Worm (Caenorhabditis elegans): ENCODE results near the gene pdhk-2.
A peak's percentile ranks its signal among the peaks of the same experiment; 100 is the strongest.

The pdhk-2 gene

ce11 chrIII:8761040-8761654 is 19.9 kb upstream of the pdhk-2 start, which contains the start of gene aak-1:
Gene aak-1 (minus strand): TSS chrIII:8761090.
- TF ChIP-seq nfya-1 (tag; optimal IDR thresholded peaks at IDR 0.05; ENCODE audit: insufficient read depth), result no peak
- no peak for TF ChIP-seq ama-1 (optimal IDR thresholded peaks at IDR 0.05)
- TF ChIP-seq unc-62 (GFP tag; optimal IDR thresholded peaks at IDR 0.05), result no peak
- no peak for TF ChIP-seq lsy-12 (tag; optimal IDR thresholded peaks at IDR 0.05)
- no peak for TF ChIP-seq sea-2 (GFP tag; optimal IDR thresholded peaks at IDR 0.05)
- TF ChIP-seq pha-4 (tag; optimal IDR thresholded peaks at IDR 0.05), result peak; percentile 16

ce11 chrIII:8754682-8755081 is 13.5 kb upstream of the pdhk-2 start, which contains the start of gene tomm-70:
Gene tomm-70 (minus strand): TSS chrIII:8754750.
- TF ChIP-seq ama-1 (optimal IDR thresholded peaks at IDR 0.05), result no peak
- TF ChIP-seq sea-2 (GFP tag; optimal IDR thresholded peaks at IDR 0.05), result no peak
- TF ChIP-seq R02D3.7 (tag; optimal IDR thresholded peaks at IDR 0.05), result peak; percentile 63
- no peak for TF ChIP-seq zag-1 (tag; optimal IDR thresholded peaks at IDR 0.05)
- TF ChIP-seq hmg-11 (tag; optimal IDR thresholded peaks at IDR 0.05), result peak; percentile 7
- no peak for TF ChIP-seq mml-1 (tag; optimal IDR thresholded peaks at IDR 0.05)
- no peak for TF ChIP-seq ztf-4 (tag; optimal IDR thresholded peaks at IDR 0.05)
- TF ChIP-seq aly-2 (tag; optimal IDR thresholded peaks at IDR 0.05), result no peak
- TF ChIP-seq ceh-9 (tag; optimal IDR thresholded peaks at IDR 0.05), result no peak
- peak; percentile 18 for TF ChIP-seq nfya-1 (tag; optimal IDR thresholded peaks at IDR 0.05; ENCODE audit: insufficient read depth)
- TF ChIP-seq nhr-28 (tag; optimal IDR thresholded peaks at IDR 0.05), result no peak
- TF ChIP-seq elt-2 (tag; optimal IDR thresholded peaks at IDR 0.05), result peak; percentile 26
- peak; percentile 79 for TF ChIP-seq pha-4 (tag; optimal IDR thresholded peaks at IDR 0.05)

ce11 chrIII:8750606-8751005 is 9.4 kb upstream of the pdhk-2 start, which contains the start of gene ugtp-1:
Gene ugtp-1 (minus strand): TSS chrIII:8750706.
- no peak for TF ChIP-seq ceh-28 (tag; optimal IDR thresholded peaks at IDR 0.05)
- TF ChIP-seq lin-15B (tag; optimal IDR thresholded peaks at IDR 0.05), result no peak
- no peak for TF ChIP-seq egl-27 (tag; optimal IDR thresholded peaks at IDR 0.05)
- peak; percentile 6 for TF ChIP-seq elt-1 (tag; optimal IDR thresholded peaks at IDR 0.05)

- TF ChIP-seq pqm-1 (tag; optimal IDR thresholded peaks at IDR 0.05) (peak; percentile 94), hmg-11 (tag; optimal IDR thresholded peaks at IDR 0.05) (peak; percentile 48), lsy-12 (tag; optimal IDR thresholded peaks at IDR 0.05) (peak; percentile 53), nhr-25 (tag; optimal IDR thresholded peaks at IDR 0.05) (peak; percentile 89), lin-15B (tag; optimal IDR thresholded peaks at IDR 0.05) (peak; percentile 18), pha-4 (tag; optimal IDR thresholded peaks at IDR 0.05) (peak; percentile 89), nhr-23 (tag; optimal IDR thresholded peaks at IDR 0.05) (peak; percentile 64), aly-2 (tag; optimal IDR thresholded peaks at IDR 0.05) (no peak), elt-3 (tag; optimal IDR thresholded peaks at IDR 0.05) (no peak), nhr-12 (tag; optimal IDR thresholded peaks at IDR 0.05) (no peak), ceh-28 (tag; optimal IDR thresholded peaks at IDR 0.05) (peak; percentile 35), egl-27 (tag; optimal IDR thresholded peaks at IDR 0.05) (peak; percentile 80), unc-39 (tag; optimal IDR thresholded peaks at IDR 0.05) (no peak), nfya-1 (tag; optimal IDR thresholded peaks at IDR 0.05; ENCODE audit: insufficient read depth) (peak; percentile 22), elt-2 (tag; optimal IDR thresholded peaks at IDR 0.05) (peak; percentile 95), nhr-43 (tag; optimal IDR thresholded peaks at IDR 0.05; ENCODE audit: poor library complexity, severe bottlenecking) (peak; percentile 41), jun-1 (tag; optimal IDR thresholded peaks at IDR 0.05) (peak; percentile 57), fkh-10 (GFP tag; optimal IDR thresholded peaks at IDR 0.05) (no peak)
Measured at ce11 chrIII:8749487-8749886, 8.3 kb upstream of the pdhk-2 start, which contains the start of gene sma-2. Gene sma-2 (plus strand): TSS chrIII:8749680.

- no peak for TF ChIP-seq nhr-28 (tag; optimal IDR thresholded peaks at IDR 0.05)
- TF ChIP-seq lin-39 (tag; optimal IDR thresholded peaks at IDR 0.05), result no peak
- TF ChIP-seq ceh-82 (tag; optimal IDR thresholded peaks at IDR 0.05), result no peak
- no peak for TF ChIP-seq skn-1 (tag; optimal IDR thresholded peaks at IDR 0.05)
- no peak for TF ChIP-seq daf-12 (tag; optimal IDR thresholded peaks at IDR 0.05)
- peak; percentile 96 for TF ChIP-seq pqm-1 (tag; optimal IDR thresholded peaks at IDR 0.05)
- TF ChIP-seq unc-39 (tag; optimal IDR thresholded peaks at IDR 0.05), result no peak
- TF ChIP-seq ama-1 (optimal IDR thresholded peaks at IDR 0.05), result no peak
- peak; percentile 96 for TF ChIP-seq elt-2 (tag; optimal IDR thresholded peaks at IDR 0.05)
- peak; percentile 69 for TF ChIP-seq jun-1 (tag; optimal IDR thresholded peaks at IDR 0.05)
- peak; percentile 81 for TF ChIP-seq pha-4 (tag; optimal IDR thresholded peaks at IDR 0.05)
- no peak for TF ChIP-seq nhr-77 (tag; optimal IDR thresholded peaks at IDR 0.05)
- TF ChIP-seq nhr-43 (tag; optimal IDR thresholded peaks at IDR 0.05; ENCODE audit: poor library complexity, severe bottlenecking), result no peak
Measured at ce11 chrIII:8748620-8749019, 7.4 kb upstream of the pdhk-2 start.

Measured in whole organism, L3 larva.